Fruit fly (Drosophila melanogaster): ENCODE results near the gene CG13315.

The CG13315 gene

DNA sequence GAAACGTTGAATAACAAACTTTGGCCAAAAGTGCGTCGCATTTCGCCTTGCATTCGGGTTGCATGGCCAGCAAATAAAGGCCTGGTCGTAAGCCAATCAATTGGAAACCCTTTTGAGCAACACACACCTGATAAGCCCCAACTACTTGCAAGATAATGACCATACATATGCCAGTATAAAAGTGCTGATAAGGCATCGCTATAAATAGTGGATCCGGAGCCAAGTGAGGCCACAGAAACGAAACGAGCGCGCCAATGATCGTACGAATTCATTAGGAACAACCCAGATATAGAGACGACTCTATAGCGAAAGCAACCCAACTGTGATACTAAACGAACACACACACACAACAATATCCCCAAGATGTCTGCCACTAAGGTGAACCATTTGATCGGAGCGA, at the start of gene CG13315:
Gene CG13315, plus strand, starts transcription at position 230 of the 400 bp plus-strand sequence.
- peak; percentile 18 for TF ChIP-seq noc (tag; optimal IDR thresholded peaks at IDR 0.05)

DNA sequence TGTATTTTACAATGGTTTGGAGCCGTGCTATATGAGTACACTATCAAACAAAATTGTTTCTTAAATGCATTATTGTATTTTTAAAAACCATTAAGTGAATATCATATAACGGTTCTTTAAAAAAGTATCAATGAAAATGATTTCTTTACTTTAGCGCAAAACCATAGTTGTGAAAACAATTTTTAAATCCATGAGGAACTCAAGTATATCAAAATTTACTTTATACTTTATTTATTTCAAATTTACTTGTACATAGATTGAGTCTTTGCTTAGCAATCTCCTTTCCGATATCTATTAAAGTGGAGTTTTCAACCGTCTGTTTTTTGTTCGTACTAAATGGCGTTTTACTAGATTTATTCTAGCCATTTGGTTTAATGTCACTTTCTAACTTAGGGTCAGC, 49.6 kb upstream of the CG13315 start, which contains the start of gene Argk2:
Gene Argk2, plus strand, starts transcription at position 378 of the 400 bp plus-strand sequence.
- no peak for TF ChIP-seq noc (tag; optimal IDR thresholded peaks at IDR 0.05)

DNA sequence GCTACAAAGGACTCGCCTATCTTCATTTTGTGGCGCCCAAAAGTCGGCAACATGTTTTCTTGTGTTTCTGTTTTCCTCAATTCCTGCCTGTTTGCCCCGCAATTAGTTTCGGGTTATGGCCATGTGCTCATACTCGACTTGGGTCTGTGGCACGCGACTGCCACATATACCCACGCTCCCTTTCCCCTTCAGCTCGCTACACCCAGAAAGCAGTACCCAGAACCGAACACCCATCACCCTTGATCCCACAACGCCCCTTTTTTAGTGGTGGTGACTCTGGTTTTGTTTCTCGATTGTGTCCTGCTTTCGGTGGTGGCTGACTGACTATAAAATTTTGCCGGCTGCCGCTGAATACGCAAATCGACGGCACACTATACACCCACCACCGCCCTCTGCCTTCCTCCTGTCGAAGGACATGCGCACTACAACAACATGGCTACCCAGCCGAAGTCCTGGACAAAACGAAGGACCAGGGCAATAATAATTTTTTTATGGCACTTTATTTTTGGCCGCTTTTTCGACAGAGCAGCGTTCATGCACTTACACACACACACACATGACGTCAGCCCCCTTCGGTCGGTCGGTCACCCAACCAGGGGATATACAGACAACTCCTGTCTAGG, 46.1 kb upstream of the CG13315 start:
- TF ChIP-seq noc (tag; optimal IDR thresholded peaks at IDR 0.05), result no peak

dm6 chr3L:9051830-9052259, 44.8 kb upstream of the CG13315 start:
- TF ChIP-seq noc (tag; optimal IDR thresholded peaks at IDR 0.05), result no peak

DNA sequence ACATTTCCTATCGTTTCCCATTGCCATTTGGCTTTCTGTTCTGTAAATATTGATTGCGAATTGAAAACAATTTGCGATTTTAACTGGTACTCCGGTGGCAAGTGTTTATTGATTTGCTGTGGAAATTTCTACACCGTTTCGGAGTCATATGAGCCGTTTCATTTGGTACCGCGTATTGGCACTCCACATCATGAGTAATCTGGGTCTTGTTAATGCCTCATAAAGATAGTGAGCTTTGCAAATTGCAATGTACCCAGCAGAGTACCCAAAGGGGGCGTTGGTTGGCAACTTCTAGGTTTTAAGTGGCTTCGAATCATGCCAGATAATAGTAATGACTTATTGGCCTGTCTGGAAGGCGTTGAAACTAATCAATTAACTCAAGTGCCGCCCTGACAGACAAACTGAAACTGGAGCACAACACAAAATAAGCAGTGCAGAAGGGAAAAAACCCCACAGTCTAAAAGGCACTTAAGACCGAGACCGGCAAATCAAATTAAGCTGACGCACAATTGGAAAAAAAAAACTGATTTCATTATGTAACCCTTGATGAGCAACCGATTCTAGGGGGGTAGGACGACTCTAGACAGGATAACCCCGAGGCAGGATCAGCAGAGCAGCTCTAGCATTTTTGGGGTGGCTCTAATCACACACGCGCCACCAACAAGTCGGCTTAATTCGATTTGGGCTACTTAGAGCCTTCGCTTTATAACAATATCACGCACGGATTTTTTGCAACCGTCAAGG, 43.7 kb upstream of the CG13315 start:
- TF ChIP-seq noc (tag; optimal IDR thresholded peaks at IDR 0.05), result peak; percentile 54

DNA sequence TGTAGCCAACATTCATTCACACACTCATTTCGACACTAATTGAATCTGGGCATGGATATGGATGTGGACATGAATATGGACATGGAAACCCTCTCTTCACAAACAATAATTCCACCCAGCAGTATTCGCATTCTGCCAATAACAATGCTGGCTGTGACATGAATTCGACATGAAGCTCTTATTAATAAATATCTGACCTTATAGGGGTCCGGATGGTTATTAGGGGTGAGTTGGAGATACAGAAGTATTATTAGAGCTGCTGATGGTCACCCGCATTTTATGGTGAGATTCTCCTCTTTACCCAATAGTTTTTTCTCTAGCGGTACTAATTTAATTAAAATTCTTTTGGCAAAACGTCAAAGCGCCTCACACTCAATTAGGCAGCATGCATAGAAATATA, 42.4 kb upstream of the CG13315 start:
- TF ChIP-seq noc (tag; optimal IDR thresholded peaks at IDR 0.05), result no peak

DNA sequence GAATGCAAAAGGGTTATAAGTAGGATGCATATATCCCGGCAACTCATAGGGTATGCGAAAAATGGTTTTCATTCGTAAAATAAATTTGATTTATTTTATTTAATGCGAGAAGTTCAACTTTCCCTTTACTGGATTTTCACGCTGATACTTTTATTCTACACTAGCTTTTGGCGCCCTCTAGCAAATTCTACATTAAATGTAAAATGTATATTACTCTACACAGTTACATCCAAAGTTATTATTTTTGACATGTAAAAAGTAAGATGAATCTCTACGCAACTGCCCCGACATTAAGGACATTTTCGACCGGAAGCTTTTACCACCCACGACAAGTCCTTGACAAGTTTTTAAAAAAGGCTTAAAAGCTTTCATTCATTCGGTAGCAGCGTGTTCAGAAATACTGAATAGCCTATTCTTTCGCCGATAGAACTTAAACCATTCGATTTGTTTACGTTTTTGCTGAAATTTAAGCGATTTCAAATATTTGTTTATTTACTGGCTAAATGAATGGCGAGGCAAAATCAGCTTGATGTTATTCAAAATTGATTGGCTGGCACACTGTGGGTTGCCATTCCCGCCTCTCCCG, 41.8 kb upstream of the CG13315 start:
- TF ChIP-seq noc (tag; optimal IDR thresholded peaks at IDR 0.05), result no peak

dm6 chr3L:9055870-9056807, 40.5 kb upstream of the CG13315 start:
- TF ChIP-seq noc (tag; optimal IDR thresholded peaks at IDR 0.05), result no peak

DNA sequence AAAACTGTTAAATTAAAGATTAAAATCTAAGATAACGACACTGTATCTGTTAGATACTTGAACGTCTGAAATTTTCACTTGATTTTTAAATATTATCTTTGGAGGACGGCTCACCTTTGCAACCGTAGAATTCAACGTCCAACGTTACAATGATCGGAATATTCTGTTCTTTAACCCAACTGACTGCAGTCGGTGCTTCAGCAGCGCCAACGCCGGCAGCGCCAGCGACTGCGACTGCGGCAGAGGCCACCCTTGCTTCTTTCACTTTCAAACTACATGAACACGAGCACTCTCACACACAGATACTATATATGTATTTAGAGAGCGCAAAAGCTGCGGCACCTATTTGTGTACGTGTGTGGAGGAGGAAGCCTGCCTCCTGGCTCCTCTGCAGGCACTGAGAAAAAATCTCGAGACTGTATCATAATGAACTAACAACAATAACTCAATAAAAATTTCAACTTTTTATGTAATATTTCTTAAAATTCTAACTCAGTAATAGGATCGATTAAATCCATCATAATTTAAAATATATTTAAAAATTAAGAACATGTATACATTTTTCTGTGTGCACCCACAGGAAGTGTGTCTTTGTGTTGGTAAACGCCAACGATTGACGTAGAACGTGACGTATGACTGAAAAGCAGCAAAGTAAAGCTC, 39.1 kb upstream of the CG13315 start:
- peak; percentile 95 for TF ChIP-seq noc (tag; optimal IDR thresholded peaks at IDR 0.05)

DNA sequence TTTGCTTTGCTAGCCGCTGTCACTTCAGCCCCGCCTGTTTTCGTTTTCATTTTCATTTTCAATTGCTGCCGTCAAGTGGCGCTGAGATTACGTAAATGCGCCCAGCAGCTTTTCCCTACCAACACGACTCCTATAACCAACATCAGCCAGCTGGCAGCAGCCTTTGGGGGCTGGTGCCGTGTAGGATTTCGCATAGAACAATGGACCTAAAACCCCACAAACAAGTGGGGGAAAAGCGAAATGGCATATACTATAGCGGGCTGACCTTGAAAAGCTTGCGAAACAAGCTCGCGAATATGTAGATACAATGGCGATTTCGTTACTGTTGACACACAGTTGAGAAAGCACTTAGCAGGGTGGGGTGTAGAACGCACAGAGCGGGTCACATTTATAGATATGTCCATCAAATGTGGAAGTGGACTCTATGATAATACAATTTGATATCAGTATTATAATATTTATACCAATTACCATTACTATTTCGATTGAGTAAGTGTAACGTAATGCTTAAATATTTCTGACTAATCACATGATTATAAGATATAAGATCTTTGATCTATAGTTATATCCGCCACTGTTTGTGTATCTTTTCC, 37.0 kb upstream of the CG13315 start:
- peak; percentile 19 for TF ChIP-seq noc (tag; optimal IDR thresholded peaks at IDR 0.05)

DNA sequence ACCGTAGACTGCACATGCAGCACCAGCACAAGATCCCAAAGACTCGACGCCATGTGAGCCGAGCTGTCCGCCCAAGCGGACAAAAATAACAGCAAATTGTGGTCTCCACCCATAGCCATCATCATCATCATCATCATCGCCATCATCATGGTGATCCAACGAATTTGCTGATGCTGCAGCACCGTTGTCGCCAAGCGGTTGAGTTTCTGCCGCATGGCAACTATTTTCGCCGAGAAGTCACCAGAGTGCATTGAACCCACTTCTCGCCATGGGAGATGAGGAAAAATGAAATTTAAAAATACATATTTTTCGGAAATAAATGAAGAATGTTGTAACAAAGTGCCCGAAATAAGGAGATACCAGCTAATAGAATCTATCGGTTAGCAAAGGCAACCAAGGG, 35.2 kb upstream of the CG13315 start:
- no peak for TF ChIP-seq noc (tag; optimal IDR thresholded peaks at IDR 0.05)

DNA sequence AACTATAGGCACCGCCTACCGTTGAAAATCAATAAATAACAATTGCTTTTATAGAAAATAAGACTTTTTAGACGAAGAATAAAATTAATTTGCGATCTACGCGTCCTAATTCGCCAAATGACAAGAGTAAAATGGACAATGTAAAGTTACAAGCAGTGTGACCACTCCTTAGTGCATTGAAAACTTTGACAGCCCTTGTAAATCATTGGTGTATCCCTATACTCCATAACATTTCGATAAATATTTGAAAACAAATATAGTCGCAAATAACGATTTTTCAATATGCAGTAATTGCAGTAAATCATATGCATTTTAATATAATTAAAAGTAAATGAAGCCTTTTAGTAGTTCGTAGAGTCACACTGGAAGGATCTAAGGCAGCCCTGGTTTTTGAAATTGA, 33.9 kb upstream of the CG13315 start:
- TF ChIP-seq noc (tag; optimal IDR thresholded peaks at IDR 0.05), result no peak

DNA sequence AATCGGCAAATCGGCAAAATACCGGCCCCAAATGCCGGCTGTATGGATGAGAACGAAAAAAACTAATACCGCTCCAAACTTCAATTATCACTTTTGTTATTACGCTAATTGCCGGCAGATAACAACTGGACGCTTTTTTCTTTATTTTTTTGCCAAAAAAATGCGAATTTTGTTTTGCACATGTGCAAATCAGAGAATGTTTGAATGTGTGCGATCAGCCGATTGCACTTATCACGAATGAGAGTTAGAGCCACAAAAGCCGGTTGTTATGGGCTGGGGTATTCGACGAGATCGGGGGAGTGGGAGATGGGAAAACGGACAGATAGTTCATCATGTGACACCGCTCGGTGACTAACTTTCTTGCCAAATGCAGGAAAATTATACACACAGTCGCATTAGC, 33.1 kb upstream of the CG13315 start:
- peak; percentile 54 for TF ChIP-seq noc (tag; optimal IDR thresholded peaks at IDR 0.05)

- no peak for TF ChIP-seq noc (tag; optimal IDR thresholded peaks at IDR 0.05)
Measured at dm6 chr3L:9064207-9064754, 32.4 kb upstream of the CG13315 start.

All from whole organism, larva.